Worm (Caenorhabditis elegans): ENCODE results near the gene C14C6.6.

DNA sequence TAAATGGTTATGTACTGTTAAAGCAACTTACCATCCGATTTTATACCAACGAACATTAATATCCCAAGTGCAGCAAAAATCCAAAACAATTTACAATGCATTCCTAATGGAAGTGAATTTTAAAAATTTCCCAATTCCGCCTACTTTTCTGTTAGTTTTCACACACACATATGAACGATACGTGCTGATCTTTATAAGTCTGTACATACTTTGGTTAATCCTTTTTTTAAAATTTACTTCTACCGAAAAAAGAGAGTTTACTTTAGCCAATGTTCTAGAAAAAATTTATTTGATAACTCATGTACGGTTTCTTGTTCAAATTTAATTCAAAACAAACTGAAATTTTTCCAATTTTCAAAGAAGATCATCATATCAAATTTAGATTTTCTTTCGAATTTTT is 22.8 kb downstream of the C14C6.6 start, which contains the start of gene R11G11.16:
- no peak for TF ChIP-seq ztf-11 (tag; optimal IDR thresholded peaks at IDR 0.05)
- TF ChIP-seq zag-1 (tag; optimal IDR thresholded peaks at IDR 0.05): no peak
- no peak for TF ChIP-seq lsy-2 (tag; optimal IDR thresholded peaks at IDR 0.05)
- no peak for TF ChIP-seq ceh-82 (tag; optimal IDR thresholded peaks at IDR 0.05)
